Worm (Caenorhabditis elegans) whole organism, L2 larva: Measurements from ENCODE around the gene wht-6.

Source experiments
- C34F6.9 ChIP-seq: fragments of 150-350 bp; optimal IDR thresholded peaks from 2 replicates; lab custom pipeline; 2014; ENCODE audit warnings: missing biosample characterization, missing genetic modification characterization
- F13H6.1 ChIP-seq: sonication (generic microtip); optimal IDR thresholded peaks from 2 replicates; lab custom pipeline; 2016; ENCODE audit warnings: missing genetic modification characterization, missing compliant biosample characterization
- R02D3.7 ChIP-seq: fragments of 150-350 bp; optimal IDR thresholded peaks from 2 replicates; lab custom pipeline; 2014; ENCODE audit warnings: missing biosample characterization, missing genetic modification characterization
- Y55F3AM.14 ChIP-seq: fragments of 200-800 bp; sonication (Bioruptor generic); optimal IDR thresholded peaks from 2 replicates; lab custom pipeline; 2018; ENCODE audit warnings: mild to moderate bottlenecking, missing genetic modification characterization, missing compliant biosample characterization
- ZK546.5 ChIP-seq: sonication (generic microtip); optimal IDR thresholded peaks from 2 replicates; lab custom pipeline; 2017; ENCODE audit warnings: missing biosample characterization, missing genetic modification characterization
- alr-1 ChIP-seq: fragments of 150-350 bp; optimal IDR thresholded peaks from 2 replicates; lab custom pipeline; 2014; ENCODE audit warnings: missing biosample characterization, missing genetic modification characterization
- aly-2 ChIP-seq: fragments of 150-350 bp; optimal IDR thresholded peaks from 2 replicates; lab custom pipeline; 2014; ENCODE audit warnings: missing biosample characterization, missing genetic modification characterization
- ama-1 ChIP-seq: fragments of 150-350 bp; optimal IDR thresholded peaks from 2 replicates; lab custom pipeline; 2018; ENCODE audit warnings: inconsistent platforms
- blmp-1 ChIP-seq: sonication (generic microtip); optimal IDR thresholded peaks from 2 replicates; lab custom pipeline; 2017; ENCODE audit warnings: missing genetic modification characterization, mild to moderate bottlenecking, missing compliant biosample characterization, antibody characterized with exemption, moderate library complexity; ENCODE audit not compliant: insufficient read depth
- ceh-16 ChIP-seq: fragments of 150-350 bp; optimal IDR thresholded peaks from 2 replicates; lab custom pipeline; 2014; ENCODE audit warnings: missing biosample characterization, missing genetic modification characterization
- ceh-82 ChIP-seq: fragments of 150-350 bp; optimal IDR thresholded peaks from 2 replicates; lab custom pipeline; 2014; ENCODE audit warnings: missing biosample characterization, missing genetic modification characterization
- crh-2 ChIP-seq: sonication (generic microtip); optimal IDR thresholded peaks from 2 replicates; lab custom pipeline; 2017; ENCODE audit warnings: missing biosample characterization, missing genetic modification characterization
- dmd-4 ChIP-seq: sonication (generic microtip); optimal IDR thresholded peaks from 2 replicates; lab custom pipeline; 2017; ENCODE audit warnings: missing biosample characterization, missing genetic modification characterization
- egl-27 ChIP-seq: sonication (generic microtip); optimal IDR thresholded peaks from 3 replicates; lab custom pipeline; 2017; ENCODE audit warnings: missing biosample characterization, missing genetic modification reagents, missing genetic modification characterization
- elt-1 ChIP-seq: fragments of 150-350 bp; optimal IDR thresholded peaks from 2 replicates; lab custom pipeline; 2014; ENCODE audit warnings: missing biosample characterization, missing genetic modification characterization
- elt-3 ChIP-seq: sonication (generic microtip); optimal IDR thresholded peaks from 2 replicates; lab custom pipeline; 2017; ENCODE audit warnings: missing biosample characterization, missing genetic modification characterization
- fos-1 ChIP-seq: fragments of 150-350 bp; optimal IDR thresholded peaks from 2 replicates; lab custom pipeline; 2014; ENCODE audit warnings: missing biosample characterization, missing genetic modification characterization
- gmeb-1 ChIP-seq: fragments of 150-350 bp; optimal IDR thresholded peaks from 2 replicates; lab custom pipeline; 2014; ENCODE audit warnings: missing biosample characterization, missing genetic modification characterization
- lin-11 ChIP-seq: fragments of 150-350 bp; sonication (generic microtip); optimal IDR thresholded peaks from 2 replicates; lab custom pipeline; 2014; ENCODE audit warnings: missing biosample characterization, missing genetic modification characterization, inconsistent platforms, mixed read lengths
- lin-13 ChIP-seq: fragments of 150-350 bp; optimal IDR thresholded peaks from 2 replicates; lab custom pipeline; 2014; ENCODE audit warnings: missing biosample characterization, missing genetic modification reagents, missing genetic modification characterization
- lin-39 ChIP-seq: fragments of 150-350 bp; optimal IDR thresholded peaks from 2 replicates; lab custom pipeline; 2014; ENCODE audit warnings: missing biosample characterization, missing genetic modification reagents, missing genetic modification characterization
- lsy-2 ChIP-seq, 2 experiments: fragments of 150-350 bp in 1 of 2; sonication (generic microtip) in 1 of 2; optimal IDR thresholded peaks; 2 replicates each; lab custom pipeline; 2014 to 2017; ENCODE audit warnings: missing biosample characterization in 2 of 2, missing genetic modification characterization in 2 of 2
- mab-5 ChIP-seq: fragments of 150-350 bp; optimal IDR thresholded peaks from 2 replicates; lab custom pipeline; 2014; ENCODE audit warnings: missing biosample characterization, missing genetic modification characterization
- mbf-1 ChIP-seq: sonication (generic microtip); optimal IDR thresholded peaks from 2 replicates; lab custom pipeline; 2017; ENCODE audit warnings: missing biosample characterization, missing genetic modification characterization
- mdl-1 ChIP-seq, 2 experiments: fragments of 150-350 bp in 1 of 2; sonication (generic microtip) in 1 of 2; optimal IDR thresholded peaks; 2 replicates each; lab custom pipeline; 2017; ENCODE audit warnings: missing biosample characterization in 2 of 2, missing genetic modification characterization in 2 of 2
- nhr-10 ChIP-seq: sonication (generic microtip); optimal IDR thresholded peaks from 2 replicates; lab custom pipeline; 2017; ENCODE audit warnings: missing biosample characterization, missing genetic modification characterization
- nhr-11 ChIP-seq: fragments of 150-350 bp; optimal IDR thresholded peaks from 2 replicates; lab custom pipeline; 2014; ENCODE audit warnings: missing biosample characterization, missing genetic modification characterization
- nhr-12 ChIP-seq: fragments of 150-350 bp; optimal IDR thresholded peaks from 2 replicates; lab custom pipeline; 2014; ENCODE audit warnings: missing biosample characterization, missing genetic modification characterization
- nhr-129 ChIP-seq: fragments of 150-350 bp; optimal IDR thresholded peaks from 2 replicates; lab custom pipeline; 2014; ENCODE audit warnings: missing biosample characterization, missing genetic modification characterization
- nhr-21 ChIP-seq: fragments of 150-350 bp; optimal IDR thresholded peaks from 2 replicates; lab custom pipeline; 2014; ENCODE audit warnings: missing biosample characterization, missing genetic modification characterization
- nhr-23 ChIP-seq: fragments of 150-350 bp; optimal IDR thresholded peaks from 2 replicates; lab custom pipeline; 2014; ENCODE audit warnings: missing biosample characterization, missing genetic modification reagents, missing genetic modification characterization
- nhr-237 ChIP-seq: fragments of 150-350 bp; optimal IDR thresholded peaks from 2 replicates; lab custom pipeline; 2014; ENCODE audit warnings: missing biosample characterization, missing genetic modification characterization
- nhr-25 ChIP-seq: fragments of 150-350 bp; sonication (generic microtip); optimal IDR thresholded peaks from 3 replicates; lab custom pipeline; 2014; ENCODE audit warnings: missing biosample characterization, missing genetic modification characterization
- nhr-6 ChIP-seq: fragments of 150-350 bp; optimal IDR thresholded peaks from 2 replicates; lab custom pipeline; 2014; ENCODE audit warnings: missing biosample characterization, missing genetic modification characterization
- nhr-77 ChIP-seq: fragments of 150-350 bp; optimal IDR thresholded peaks from 2 replicates; lab custom pipeline; 2014; ENCODE audit warnings: missing biosample characterization, missing genetic modification characterization
- peb-1 ChIP-seq: fragments of 150-350 bp; optimal IDR thresholded peaks from 2 replicates; lab custom pipeline; 2014; ENCODE audit warnings: missing biosample characterization, missing genetic modification characterization
- sem-4 ChIP-seq: fragments of 150-350 bp; optimal IDR thresholded peaks from 2 replicates; lab custom pipeline; 2014; ENCODE audit warnings: missing biosample characterization, missing genetic modification reagents, missing genetic modification characterization
- skn-1 ChIP-seq: sonication (generic microtip); optimal IDR thresholded peaks from 2 replicates; lab custom pipeline; 2017; ENCODE audit warnings: missing biosample characterization, missing genetic modification characterization
- sma-3 ChIP-seq: sonication (generic microtip); optimal IDR thresholded peaks from 2 replicates; lab custom pipeline; 2016; ENCODE audit warnings: missing genetic modification reagents, missing genetic modification characterization, missing compliant biosample characterization
- sma-9 ChIP-seq, 2 experiments: fragments of 150-350 bp in 1 of 2; sonication (generic microtip) in 1 of 2; optimal IDR thresholded peaks; 2 replicates each; lab custom pipeline; 2014 to 2016; ENCODE audit warnings: missing genetic modification characterization in 2 of 2, mild to moderate bottlenecking in 1 of 2, missing biosample characterization in 1 of 2, missing compliant biosample characterization in 1 of 2, missing genetic modification reagents in 1 of 2, moderate library complexity in 1 of 2
- snpc-4 ChIP-seq: fragments of 150-350 bp; optimal IDR thresholded peaks from 2 replicates; lab custom pipeline; 2014; ENCODE audit warnings: missing biosample characterization, missing genetic modification characterization
- unc-39 ChIP-seq: fragments of 150-350 bp; optimal IDR thresholded peaks from 2 replicates; lab custom pipeline; 2014; ENCODE audit warnings: missing biosample characterization, missing genetic modification characterization
- unc-55 ChIP-seq: fragments of 150-350 bp; sonication (generic microtip); optimal IDR thresholded peaks from 3 replicates; lab custom pipeline; 2014; ENCODE audit warnings: missing biosample characterization, missing genetic modification reagents, missing genetic modification characterization
- unc-62 ChIP-seq: fragments of 150-350 bp; optimal IDR thresholded peaks from 2 replicates; lab custom pipeline; 2014; ENCODE audit warnings: missing biosample characterization, missing genetic modification reagents, missing genetic modification characterization
- zag-1 ChIP-seq: fragments of 150-350 bp; optimal IDR thresholded peaks from 2 replicates; lab custom pipeline; 2014; ENCODE audit warnings: missing biosample characterization, missing genetic modification characterization
- ztf-1 ChIP-seq: fragments of 200-800 bp; sonication (Bioruptor generic); conservative IDR thresholded peaks from 2 replicates; pipeline ENCODE4 v1.3.6; 2022; ENCODE audit warnings: missing genetic modification characterization, missing compliant biosample characterization
- ztf-11 ChIP-seq: sonication (generic microtip); optimal IDR thresholded peaks from 2 replicates; lab custom pipeline; 2017; ENCODE audit warnings: missing biosample characterization, missing genetic modification characterization
- ztf-4 ChIP-seq: fragments of 150-350 bp; optimal IDR thresholded peaks from 2 replicates; lab custom pipeline; 2014; ENCODE audit warnings: missing biosample characterization, missing genetic modification characterization

The wht-6 gene

ce11 chrIII:6444335-6444734 lies 27.2 kb upstream of the wht-6 start, which contains the start of gene C05D11.13:
TSS of gene C05D11.13 (minus strand) at chrIII:6444586.
- TF ChIP-seq nhr-237 (tag; lab: Kevin White, UChicago) (no peak), dmd-4 (tag; lab: Kevin White, UChicago) (no peak), ama-1 (lab: Kevin White, UChicago) (no peak), lin-13 (GFP tag; lab: Kevin White, UChicago) (no peak), mdl-1 (tag; optimal IDR thresholded peaks at IDR 0.05; lab: Kevin White, UChicago) (no peak), gmeb-1 (no peak), ceh-82 (tag; lab: Kevin White, UChicago) (no peak), sma-9 (GFP tag; optimal IDR thresholded peaks at IDR 0.05; lab: Kevin White, UChicago) (peak; percentile 59), sma-9 (tag; optimal IDR thresholded peaks at IDR 0.05; lab: Kevin White, UChicago) (no peak), egl-27 (tag; lab: Kevin White, UChicago) (no peak), lin-39 (no peak), Y55F3AM.14 (no peak), snpc-4 (tag; lab: Kevin White, UChicago) (no peak), nhr-10 (tag; lab: Kevin White, UChicago) (no peak), F13H6.1 (tag; lab: Kevin White, UChicago) (peak; percentile 56), blmp-1 (tag; lab: Kevin White, UChicago) (no peak), nhr-12 (tag; lab: Kevin White, UChicago) (no peak), unc-62 (GFP tag; lab: Kevin White, UChicago) (no peak), skn-1 (no peak), lin-11 (no peak), lsy-2 (tag; optimal IDR thresholded peaks at IDR 0.05; lab: Kevin White, UChicago) (peak in 1 of 2 experiments; percentile 84), elt-1 (tag; lab: Kevin White, UChicago) (no peak), C34F6.9 (tag; lab: Kevin White, UChicago) (peak; percentile 68), alr-1 (tag; lab: Kevin White, UChicago) (no peak), aly-2 (tag; lab: Kevin White, UChicago) (no peak), peb-1 (tag; lab: Kevin White, UChicago) (no peak), nhr-11 (tag; lab: Kevin White, UChicago) (no peak), sem-4 (tag; lab: Kevin White, UChicago) (no peak), ztf-1 (GFP tag; lab: Robert Waterston, UW) (no peak), elt-3 (no peak), nhr-23 (tag; lab: Kevin White, UChicago) (no peak), ztf-11 (tag; lab: Kevin White, UChicago) (no peak), crh-2 (tag; lab: Kevin White, UChicago) (peak; percentile 65), ztf-4 (tag; lab: Kevin White, UChicago) (peak; percentile 16), nhr-25 (peak; percentile 7), ZK546.5 (tag; lab: Kevin White, UChicago) (no peak), zag-1 (tag; lab: Kevin White, UChicago) (no peak), nhr-129 (tag; lab: Kevin White, UChicago) (peak; percentile 59), fos-1 (tag; lab: Kevin White, UChicago) (peak; percentile 32), nhr-77 (tag; lab: Kevin White, UChicago) (no peak), R02D3.7 (tag; lab: Kevin White, UChicago) (no peak), nhr-21 (tag; lab: Kevin White, UChicago) (peak; percentile 0), unc-55 (peak; percentile 51), ceh-16 (tag; lab: Kevin White, UChicago) (no peak), nhr-6 (tag; lab: Kevin White, UChicago) (no peak), unc-39 (tag; lab: Kevin White, UChicago) (no peak), sma-3 (GFP tag; lab: Kevin White, UChicago) (peak; percentile 47), mbf-1 (no peak), mab-5 (tag; lab: Kevin White, UChicago) (no peak)
- TF ChIP-seq, all 48 proteins: peak for 12
